Worm (Caenorhabditis elegans) whole organism, midembryonic: ENCODE results near the gene pmp-1.
A peak's percentile ranks its signal among the peaks of the same experiment; 100 is the strongest.
"Not testable (repeated sequence)": the region's sequence is repeated elsewhere in the genome, so short reads cannot be mapped to it uniquely, and the experiment has no call there.

ENCODE experiments used
- T22C8.4 ChIP-seq: fragments of 200-800 bp; sonication (Bioruptor generic); IDR thresholded peaks from 2 replicates; pipeline ENCODE4 v1.3.6; 2022; ENCODE audit warnings: missing genetic modification characterization, missing compliant biosample characterization
- cog-1 ChIP-seq: sonication (generic microtip); optimal IDR thresholded peaks from 2 replicates; lab custom pipeline; 2016; ENCODE audit warnings: missing genetic modification characterization, missing compliant biosample characterization
- flt-1 ChIP-seq: fragments of 200-800 bp; sonication (Bioruptor generic); IDR thresholded peaks from 2 replicates; pipeline ENCODE4 v1.3.6; 2022; ENCODE audit warnings: missing genetic modification characterization, missing compliant biosample characterization
- klf-2 ChIP-seq: fragments of 200-800 bp; sonication (Bioruptor generic); conservative IDR thresholded peaks from 2 replicates; pipeline ENCODE4 v1.3.6; 2022; ENCODE audit warnings: missing genetic modification reagents, missing genetic modification characterization, missing compliant biosample characterization
- med-1 ChIP-seq: sonication (generic microtip); optimal IDR thresholded peaks from 2 replicates; lab custom pipeline; 2017; ENCODE audit warnings: missing genetic modification characterization, mild to moderate bottlenecking, missing compliant biosample characterization, antibody characterized with exemption, missing genetic modification reagents; ENCODE audit not compliant: insufficient read depth
- ref-1 ChIP-seq: fragments of 200-800 bp; sonication (Bioruptor generic); conservative IDR thresholded peaks from 2 replicates; pipeline ENCODE4 v1.3.6; 2022; ENCODE audit warnings: missing genetic modification reagents, missing genetic modification characterization, missing compliant biosample characterization
- tab-1 ChIP-seq: fragments of 200-800 bp; sonication (Bioruptor generic); IDR thresholded peaks from 2 replicates; pipeline ENCODE4 v1.3.6; 2022; ENCODE audit warnings: missing genetic modification characterization, missing compliant biosample characterization
- ztf-23 ChIP-seq: fragments of 200-800 bp; sonication (Bioruptor generic); IDR thresholded peaks from 2 replicates; pipeline ENCODE4 v1.3.6; 2022; ENCODE audit warnings: missing genetic modification reagents, missing genetic modification characterization, missing compliant biosample characterization
- ztf-29 ChIP-seq: fragments of 200-800 bp; sonication (Bioruptor generic); IDR thresholded peaks from 2 replicates; pipeline ENCODE4 v1.3.6; 2022; ENCODE audit warnings: missing genetic modification reagents, missing genetic modification characterization, missing compliant biosample characterization

Gene pmp-1

DNA sequence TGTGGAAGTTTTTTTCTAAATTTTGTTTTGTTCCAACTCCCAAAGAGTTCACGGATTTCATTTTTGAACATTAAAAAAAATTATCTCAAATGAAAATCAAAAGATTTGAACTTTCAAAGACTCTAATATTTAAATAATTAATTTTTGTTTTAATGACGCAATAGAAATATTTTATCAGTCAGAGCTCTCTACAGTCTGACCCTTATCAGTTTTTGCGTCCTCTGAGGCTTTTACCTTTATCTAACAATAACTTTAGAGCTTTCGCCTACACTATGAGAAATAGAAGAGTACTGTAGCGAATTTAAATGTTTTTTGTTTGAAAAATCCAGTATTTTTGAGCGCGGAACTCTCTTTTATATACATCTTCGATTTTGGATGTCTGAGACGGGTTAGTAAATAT lies 35.3 kb upstream of the pmp-1 start, which contains the start of gene B0252.5:
B0252.5 (minus strand) TSS at position 17 of the 400 bp plus-strand sequence.
- TF ChIP-seq T22C8.4 (GFP tag; lab: Robert Waterston, UW) (no peak), ref-1 (GFP tag; lab: Robert Waterston, UW) (no peak), ztf-23 (GFP tag; lab: Robert Waterston, UW) (no peak)

DNA sequence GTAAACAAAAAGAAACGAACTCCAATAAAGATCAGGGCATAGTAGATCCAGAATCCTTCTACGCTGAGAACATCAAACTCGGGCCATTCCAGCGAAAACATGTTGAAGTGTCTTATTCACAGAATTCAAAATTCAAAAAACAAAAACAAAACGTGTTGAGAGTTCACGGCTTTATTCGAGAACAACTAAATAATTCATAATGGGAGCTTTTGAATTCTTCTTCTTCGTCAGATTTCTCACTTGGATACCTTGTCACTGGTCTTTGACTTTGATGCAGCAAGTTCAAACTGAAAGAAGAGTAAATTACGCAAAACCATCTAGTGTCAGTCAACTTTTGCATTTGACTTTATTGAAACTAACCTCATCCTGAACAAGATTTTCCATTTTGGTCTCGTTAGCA lies 34.2 kb upstream of the pmp-1 start, which contains the start of gene B0252.11:
B0252.11 (minus strand) TSS at position 101 of the 400 bp plus-strand sequence.
- no peak for TF ChIP-seq tab-1 (GFP tag; lab: Robert Waterston, UW)

DNA sequence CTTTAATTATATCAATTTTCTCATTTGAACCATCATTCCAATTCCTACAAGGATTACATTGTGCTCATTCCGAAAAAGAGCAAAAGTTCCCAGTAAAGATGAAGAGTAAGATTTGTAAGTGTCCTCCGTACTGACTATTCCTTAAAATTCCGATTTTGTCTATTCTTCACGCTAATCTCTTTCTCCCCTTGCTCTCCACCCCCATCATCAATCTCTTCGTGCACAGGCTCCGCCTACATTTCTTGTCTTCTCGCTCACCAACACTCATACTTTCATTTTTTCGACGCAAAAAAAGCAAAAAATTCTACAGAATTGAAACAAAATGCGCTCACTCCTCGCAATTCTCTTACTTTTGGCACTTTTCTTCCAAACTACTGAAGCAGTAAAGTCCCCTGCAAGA lies 32.3 kb upstream of the pmp-1 start, which contains the start of gene B0252.8:
B0252.8 (plus strand) TSS at position 292 of the 400 bp plus-strand sequence.
- no peak for TF ChIP-seq flt-1 (GFP tag; lab: Robert Waterston, UW)
- TF ChIP-seq tab-1 (GFP tag; lab: Robert Waterston, UW): no peak
- TF ChIP-seq klf-2 (GFP tag; lab: Robert Waterston, UW): no peak
- TF ChIP-seq T22C8.4 (GFP tag; lab: Robert Waterston, UW): no peak
- TF ChIP-seq med-1 (GFP tag; lab: Kevin White, UChicago): no peak
- TF ChIP-seq ztf-23 (GFP tag; lab: Robert Waterston, UW): no peak
- TF ChIP-seq ref-1 (GFP tag; lab: Robert Waterston, UW): no peak
- TF ChIP-seq ztf-29: no peak
- no peak for TF ChIP-seq cog-1 (tag; lab: Kevin White, UChicago)

DNA sequence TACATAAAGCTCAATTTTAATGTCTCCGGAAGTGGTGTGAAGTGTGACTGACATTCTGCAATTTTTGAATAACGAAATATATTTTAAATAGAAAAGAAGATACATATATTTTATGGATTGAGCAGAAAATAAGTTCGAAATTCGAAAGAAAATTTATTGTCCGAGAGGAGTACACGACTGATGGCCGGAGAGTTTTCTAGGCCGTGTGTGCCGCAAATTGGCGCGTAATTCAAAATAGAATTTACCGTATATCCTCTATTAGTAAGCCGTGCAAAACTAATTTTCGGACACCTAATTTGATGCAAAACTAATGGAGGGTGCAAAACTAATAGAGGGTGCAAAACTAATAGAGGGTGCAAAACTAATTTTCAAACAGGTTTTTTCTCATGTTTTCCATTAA lies 29.8 kb upstream of the pmp-1 start, which contains the start of gene cyn-10:
cyn-10 (minus strand) TSS at position 57 of the 400 bp plus-strand sequence.
- TF ChIP-seq klf-2 (GFP tag; lab: Robert Waterston, UW) (peak; percentile 82), med-1 (GFP tag; lab: Kevin White, UChicago) (no peak), cog-1 (tag; lab: Kevin White, UChicago) (peak; percentile 52), ref-1 (GFP tag; lab: Robert Waterston, UW) (0 out of 2 replicates have a peak, but pooled peaks have one; percentile 42), T22C8.4 (GFP tag; lab: Robert Waterston, UW) (no peak), ztf-29 (no peak), ztf-23 (GFP tag; lab: Robert Waterston, UW) (peak; percentile 90), flt-1 (GFP tag; lab: Robert Waterston, UW) (peak; percentile 92), tab-1 (GFP tag; lab: Robert Waterston, UW) (no peak)

DNA sequence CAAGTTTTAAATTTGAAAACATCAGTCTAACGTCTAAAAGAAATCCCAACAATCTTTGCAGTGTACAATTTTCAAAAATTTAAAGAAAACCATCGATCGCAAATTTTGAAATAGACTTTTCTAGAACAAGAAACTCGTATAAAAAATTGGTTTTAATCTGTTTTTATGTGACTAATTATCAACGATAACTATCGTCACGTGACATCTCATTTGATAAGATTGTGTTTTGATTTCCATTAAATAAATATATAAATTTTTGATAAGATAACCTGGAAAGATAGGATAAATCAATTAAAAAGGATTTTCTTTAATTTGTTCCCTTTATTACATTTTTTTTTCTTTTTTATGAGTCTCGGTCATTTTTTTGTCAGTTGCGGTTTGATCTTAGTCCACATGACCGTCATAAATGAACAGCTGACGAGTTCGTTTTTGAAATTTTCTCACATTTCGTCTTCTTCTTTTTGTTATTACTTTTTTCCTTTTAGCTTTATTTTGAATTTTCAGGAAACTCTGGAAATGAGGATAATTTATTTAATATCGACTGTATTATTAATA lies 26.1 kb upstream of the pmp-1 start, which contains the start of gene asm-1:
asm-1 (plus strand) TSS at position 505 of the 555 bp plus-strand sequence.
- no peak for TF ChIP-seq T22C8.4 (GFP tag; lab: Robert Waterston, UW)
- no peak for TF ChIP-seq ztf-29
- TF ChIP-seq flt-1 (GFP tag; lab: Robert Waterston, UW): no peak

DNA sequence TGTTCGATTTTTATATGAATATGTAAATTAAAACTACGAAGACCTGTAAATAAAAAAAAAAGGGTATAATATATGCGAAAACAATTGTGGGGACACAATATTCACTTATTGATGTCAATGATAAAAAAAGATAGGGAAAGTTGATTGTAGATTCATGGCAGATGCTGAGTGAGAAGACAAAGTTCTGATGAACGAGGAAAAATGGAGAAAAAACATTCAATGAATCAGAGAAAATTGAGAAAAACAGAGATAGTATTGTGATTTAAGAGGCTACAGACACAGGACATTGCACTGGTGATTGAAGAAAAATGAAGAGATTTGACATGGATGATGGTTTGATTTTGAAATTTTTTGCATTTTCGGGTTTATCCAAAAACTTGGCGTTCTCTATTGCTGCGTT lies 25.1 kb upstream of the pmp-1 start:
- TF ChIP-seq ztf-29 (no peak), tab-1 (GFP tag; lab: Robert Waterston, UW) (no peak), cog-1 (tag; lab: Kevin White, UChicago) (no peak), T22C8.4 (GFP tag; lab: Robert Waterston, UW) (no peak), klf-2 (GFP tag; lab: Robert Waterston, UW) (no peak), ref-1 (GFP tag; lab: Robert Waterston, UW) (no peak), ztf-23 (GFP tag; lab: Robert Waterston, UW) (no peak), flt-1 (GFP tag; lab: Robert Waterston, UW) (no peak), med-1 (GFP tag; lab: Kevin White, UChicago) (no peak)

DNA sequence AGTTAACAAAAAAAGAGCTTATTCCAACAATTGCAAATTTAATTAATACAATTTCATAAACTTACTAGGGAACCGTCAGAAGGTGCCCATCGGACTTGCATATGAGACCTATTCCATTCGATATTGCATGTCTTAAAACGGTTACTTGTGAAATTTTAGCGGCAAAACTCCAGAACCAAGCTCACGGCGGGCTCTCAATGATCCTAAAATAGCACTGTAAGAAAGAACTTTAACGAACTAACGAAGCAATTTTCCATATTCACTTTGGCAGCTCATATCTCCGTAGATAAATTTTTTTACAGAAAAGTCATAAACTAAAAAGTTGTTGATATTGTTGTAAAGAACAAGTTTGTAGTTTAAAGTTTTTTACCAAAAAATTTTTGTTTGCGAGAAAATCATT lies 24.1 kb upstream of the pmp-1 start, which contains the start of gene B0252.3:
B0252.3 (minus strand) TSS at position 101 of the 400 bp plus-strand sequence.
- TF ChIP-seq cog-1 (tag; lab: Kevin White, UChicago); med-1 (GFP tag; lab: Kevin White, UChicago); ztf-23 (GFP tag; lab: Robert Waterston, UW): not testable (repeated sequence)

DNA sequence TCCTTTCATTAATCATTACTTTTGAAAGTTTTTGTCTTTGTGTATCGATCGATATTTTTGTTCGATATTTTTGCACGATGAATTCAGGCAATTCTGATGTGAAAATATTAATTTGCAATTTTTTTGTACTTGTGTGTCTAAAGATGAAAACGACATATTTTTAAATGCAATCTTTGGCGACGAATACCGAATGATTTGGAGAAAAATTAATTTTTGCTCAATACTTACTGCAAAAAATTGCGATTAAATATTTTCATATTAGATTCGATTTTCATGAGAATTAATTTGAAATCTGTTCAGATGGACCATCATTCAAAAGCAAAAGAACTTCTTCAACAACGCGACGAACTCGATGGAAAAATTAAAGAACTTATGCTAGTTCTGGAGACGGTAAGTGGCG lies 18.2 kb upstream of the pmp-1 start, which contains the start of gene psmd-9:
psmd-9 (plus strand) TSS at position 301 of the 400 bp plus-strand sequence.
- TF ChIP-seq T22C8.4 (GFP tag; lab: Robert Waterston, UW) (no peak), ztf-29 (no peak), med-1 (GFP tag; lab: Kevin White, UChicago) (no peak), ztf-23 (GFP tag; lab: Robert Waterston, UW) (no peak), flt-1 (GFP tag; lab: Robert Waterston, UW) (no peak), tab-1 (GFP tag; lab: Robert Waterston, UW) (no peak), klf-2 (GFP tag; lab: Robert Waterston, UW) (no peak), ref-1 (GFP tag; lab: Robert Waterston, UW) (no peak), cog-1 (tag; lab: Kevin White, UChicago) (no peak)

DNA sequence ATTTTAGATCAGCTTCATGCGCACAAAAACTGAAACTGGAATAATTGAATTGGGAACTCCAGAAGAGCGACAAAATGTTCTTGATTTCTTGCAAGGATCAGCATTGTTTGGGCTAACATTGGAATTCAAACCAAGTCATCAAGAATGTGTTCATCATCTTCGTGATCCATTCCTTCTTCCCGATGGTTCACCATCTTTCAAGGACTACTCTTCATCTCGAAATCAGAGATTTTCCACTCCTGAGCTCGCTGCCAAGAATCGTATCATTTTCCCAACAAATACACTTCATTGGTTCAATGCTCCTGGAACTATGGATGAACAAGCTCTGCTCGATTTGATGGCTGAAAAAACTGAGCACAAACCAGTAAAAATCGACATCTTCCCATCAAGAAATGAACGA lies 17.2 kb upstream of the pmp-1 start:
- TF ChIP-seq T22C8.4 (GFP tag; lab: Robert Waterston, UW) (no peak), klf-2 (GFP tag; lab: Robert Waterston, UW) (no peak), cog-1 (tag; lab: Kevin White, UChicago) (no peak), ztf-23 (GFP tag; lab: Robert Waterston, UW) (no peak), flt-1 (GFP tag; lab: Robert Waterston, UW) (no peak), med-1 (GFP tag; lab: Kevin White, UChicago) (no peak), ref-1 (GFP tag; lab: Robert Waterston, UW) (no peak), ztf-29 (no peak), tab-1 (GFP tag; lab: Robert Waterston, UW) (no peak)
